Fruit fly (Drosophila melanogaster): Measurements from ENCODE around the gene CCT4.

CCT4 gene

DNA sequence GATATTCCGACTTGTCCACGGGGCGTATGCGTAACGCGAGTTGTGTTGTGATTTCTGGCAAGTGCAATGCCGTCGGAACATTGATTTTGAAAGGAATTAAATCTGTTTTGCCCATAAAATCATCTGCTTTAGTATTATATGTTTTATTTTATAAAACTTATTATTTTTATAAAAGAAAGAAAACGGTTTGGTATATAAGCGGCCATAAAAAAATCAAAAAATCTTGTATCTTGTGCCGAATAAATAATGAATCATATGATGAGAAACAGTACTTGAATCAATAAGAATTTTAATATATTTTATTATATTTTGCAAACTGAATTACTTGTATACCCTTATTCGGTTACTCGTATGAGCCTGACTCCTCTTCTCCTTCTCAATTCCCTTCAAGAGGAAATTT, 35.9 kb downstream of the CCT4 start, which contains the start of gene pdm2:
Gene pdm2, plus strand, starts transcription at position 301 of the 400 bp plus-strand sequence.
- no peak for TF ChIP-seq zf30C (GFP tag; optimal IDR thresholded peaks at IDR 0.05)
- TF ChIP-seq Lim3 (GFP tag; IDR thresholded peaks at IDR 0.05): no peak
- no peak for TF ChIP-seq C15 (GFP tag; IDR thresholded peaks at IDR 0.05)
- no peak for TF ChIP-seq HHEX (GFP tag; optimal IDR thresholded peaks at IDR 0.05)
- TF ChIP-seq caup (GFP tag; optimal IDR thresholded peaks at IDR 0.05; ENCODE audit: severe bottlenecking): no peak

- peak; percentile 31 for TF ChIP-seq CG18262 (tag; optimal IDR thresholded peaks at IDR 0.05)
- TF ChIP-seq Trl (optimal IDR thresholded peaks at IDR 0.05): peak; percentile 85 to 94
- peak; percentile 18 for TF ChIP-seq Trl (GFP tag; optimal IDR thresholded peaks at IDR 0.05)
- TF ChIP-seq gcm (GFP tag; optimal IDR thresholded peaks at IDR 0.05): no peak
- TF ChIP-seq Dll (GFP tag; IDR thresholded peaks at IDR 0.05; ENCODE audit: partially characterized antibody): peak; percentile 38; the same call in 1 of the 4 replicates
- peak; percentile 23 for TF ChIP-seq CG7839 (tag; optimal IDR thresholded peaks at IDR 0.05)
- TF ChIP-seq CG34224 (GFP tag; IDR thresholded peaks at IDR 0.05; ENCODE audit: partially characterized antibody): peak; percentile 51
- no peak for TF ChIP-seq CG32767 (GFP tag; IDR thresholded peaks at IDR 0.05)
- no peak for TF ChIP-seq CG15601 (tag; optimal IDR thresholded peaks at IDR 0.05)
- TF ChIP-seq kah (GFP tag; optimal IDR thresholded peaks at IDR 0.05): no peak
- TF ChIP-seq CG15514 (GFP tag; optimal IDR thresholded peaks at IDR 0.05): no peak
- TF ChIP-seq CG11504 (tag; optimal IDR thresholded peaks at IDR 0.05): peak; percentile 57
- TF ChIP-seq crol (GFP tag; IDR thresholded peaks at IDR 0.05): peak; percentile 78
- no peak for TF ChIP-seq pum (GFP tag; optimal IDR thresholded peaks at IDR 0.05)
- no peak for TF ChIP-seq Mrtf (GFP tag; IDR thresholded peaks at IDR 0.05)
- TF ChIP-seq chm (GFP tag; IDR thresholded peaks at IDR 0.05): peak; percentile 7; the same call in 1 of the 2 replicates
- TF ChIP-seq slbo (GFP tag; IDR thresholded peaks at IDR 0.05): no peak
- TF ChIP-seq MESR4 (GFP tag; optimal IDR thresholded peaks at IDR 0.05): no peak
- no peak for TF ChIP-seq TFAM (GFP tag; optimal IDR thresholded peaks at IDR 0.05)
- peak in 1 of 3 experiments; percentile 1 for TF ChIP-seq lola (GFP tag; optimal IDR thresholded peaks at IDR 0.05)
- TF ChIP-seq CG16815 (GFP tag; optimal IDR thresholded peaks at IDR 0.05): no peak
- no peak for TF ChIP-seq ERR (GFP tag; optimal IDR thresholded peaks at IDR 0.05)
- no peak for TF ChIP-seq tgo (GFP tag; IDR thresholded peaks at IDR 0.05)
- no peak for TF ChIP-seq CG30020 (tag; optimal IDR thresholded peaks at IDR 0.05)
- TF ChIP-seq yki (optimal IDR thresholded peaks at IDR 0.05): peak; percentile 61
- TF ChIP-seq HHEX (GFP tag; optimal IDR thresholded peaks at IDR 0.05): no peak
- TF ChIP-seq sr (GFP tag; IDR thresholded peaks at IDR 0.05): peak; percentile 82
- TF ChIP-seq gem (tag; optimal IDR thresholded peaks at IDR 0.05): peak; percentile 37
- no peak for TF ChIP-seq pzg (GFP tag; optimal IDR thresholded peaks at IDR 0.05)
- TF ChIP-seq CG18619 (GFP tag; optimal IDR thresholded peaks at IDR 0.05): no peak
- TF ChIP-seq Lim3 (GFP tag; IDR thresholded peaks at IDR 0.05): no peak
- no peak for TF ChIP-seq CG6689 (GFP tag; IDR thresholded peaks at IDR 0.05)
- TF ChIP-seq gsb-n (tag; optimal IDR thresholded peaks at IDR 0.05): peak; percentile 16
- peak; percentile 40; the same call in 1 of the 2 replicates for TF ChIP-seq CG31441 (GFP tag; IDR thresholded peaks at IDR 0.05)
- peak; percentile 98 for TF ChIP-seq Nf-YB (GFP tag; optimal IDR thresholded peaks at IDR 0.05)
- TF ChIP-seq dmrt99B (tag; optimal IDR thresholded peaks at IDR 0.05): peak; percentile 4
- TF ChIP-seq sens (GFP tag): peak; percentile 40
- TF ChIP-seq sisA (GFP tag; IDR thresholded peaks at IDR 0.05): no peak
- TF ChIP-seq CG13287 (GFP tag; IDR thresholded peaks at IDR 0.05; ENCODE audit: partially characterized antibody): peak; percentile 29; the same call in 1 of the 2 replicates
- peak; percentile 98 for TF ChIP-seq Nf-YC (tag; optimal IDR thresholded peaks at IDR 0.05)
- peak; percentile 87 for TF ChIP-seq vvl (GFP tag; IDR thresholded peaks at IDR 0.05)
- peak; percentile 87 for TF ChIP-seq zen2 (GFP tag; IDR thresholded peaks at IDR 0.05; ENCODE audit: partially characterized antibody)
- TF ChIP-seq sna (GFP tag; IDR thresholded peaks at IDR 0.05; ENCODE audit: partially characterized antibody): peak; percentile 38; the same call in 1 of the 2 replicates
- TF ChIP-seq oc (tag; optimal IDR thresholded peaks at IDR 0.05): peak; percentile 20
Measured at dm6 chr2L:12655731-12656326, 36.9 kb downstream of the CCT4 start.

All from whole organism, embryonic.